Fruit fly (Drosophila melanogaster): ENCODE measurements around the gene CG31835.

- TF ChIP-seq CG4318 (GFP tag; optimal IDR thresholded peaks at IDR 0.05) (no peak), fd85E (GFP tag; optimal IDR thresholded peaks at IDR 0.05) (no peak), CG7368 (GFP tag; optimal IDR thresholded peaks at IDR 0.05) (no peak), Ets21C (GFP tag; optimal IDR thresholded peaks at IDR 0.05) (no peak)
Observed at dm6 chr2L:14784498-14784897, 48.9 kb downstream of the CG31835 start, which contains the start of gene CG18636.
